Worm (Caenorhabditis elegans) whole organism, L2 larva: ENCODE results near the gene T06C12.9.

Experiments used
- F13H6.1 ChIP-seq: sonication (generic microtip); optimal IDR thresholded peaks from 2 replicates; lab custom pipeline; 2016; ENCODE audit warnings: missing genetic modification characterization, missing compliant biosample characterization
- ZK546.5 ChIP-seq: sonication (generic microtip); optimal IDR thresholded peaks from 2 replicates; lab custom pipeline; 2017; ENCODE audit warnings: missing biosample characterization, missing genetic modification characterization
- blmp-1 ChIP-seq: sonication (generic microtip); optimal IDR thresholded peaks from 2 replicates; lab custom pipeline; 2017; ENCODE audit warnings: missing genetic modification characterization, mild to moderate bottlenecking, missing compliant biosample characterization, antibody characterized with exemption, moderate library complexity; ENCODE audit not compliant: insufficient read depth
- ceh-82 ChIP-seq: fragments of 150-350 bp; optimal IDR thresholded peaks from 2 replicates; lab custom pipeline; 2014; ENCODE audit warnings: missing biosample characterization, missing genetic modification characterization
- lin-39 ChIP-seq: fragments of 150-350 bp; optimal IDR thresholded peaks from 2 replicates; lab custom pipeline; 2014; ENCODE audit warnings: missing biosample characterization, missing genetic modification reagents, missing genetic modification characterization
- lsy-2 ChIP-seq, 2 experiments: fragments of 150-350 bp in 1 of 2; sonication (generic microtip) in 1 of 2; optimal IDR thresholded peaks; 2 replicates each; lab custom pipeline; 2014 to 2017; ENCODE audit warnings: missing biosample characterization in 2 of 2, missing genetic modification characterization in 2 of 2
- nhr-11 ChIP-seq: fragments of 150-350 bp; optimal IDR thresholded peaks from 2 replicates; lab custom pipeline; 2014; ENCODE audit warnings: missing biosample characterization, missing genetic modification characterization
- unc-39 ChIP-seq: fragments of 150-350 bp; optimal IDR thresholded peaks from 2 replicates; lab custom pipeline; 2014; ENCODE audit warnings: missing biosample characterization, missing genetic modification characterization

DNA sequence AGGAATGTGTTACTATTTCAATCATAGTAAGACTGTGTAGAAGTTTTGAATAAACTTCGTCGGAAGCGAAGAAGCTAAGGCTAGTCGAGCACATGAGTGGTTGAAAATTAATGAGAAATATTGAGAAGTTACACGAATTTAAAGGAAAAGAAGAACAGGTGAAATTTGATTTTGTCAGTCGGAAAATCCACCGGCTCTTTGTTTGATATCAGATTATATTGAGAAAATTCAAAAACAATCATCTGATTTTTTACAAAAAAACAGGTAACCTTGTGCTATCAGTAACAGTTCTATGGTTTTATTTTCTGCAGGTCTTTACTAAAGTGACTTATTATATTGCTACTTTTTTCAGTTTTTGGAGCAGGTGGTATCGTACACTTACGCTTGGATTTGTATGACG is 27.6 kb downstream of the T06C12.9 start, which contains the start of gene srh-148:
- TF ChIP-seq lsy-2 (tag; optimal IDR thresholded peaks at IDR 0.05; lab: Kevin White, UChicago), result no peak
- no peak for TF ChIP-seq ZK546.5 (tag; lab: Kevin White, UChicago)
- TF ChIP-seq nhr-11 (tag; lab: Kevin White, UChicago), result no peak
- no peak for TF ChIP-seq lin-39 (tag; lab: Kevin White, UChicago)
- TF ChIP-seq F13H6.1 (tag; lab: Kevin White, UChicago), result no peak
- TF ChIP-seq blmp-1 (tag; lab: Kevin White, UChicago), result no peak
- TF ChIP-seq unc-39, result no peak
- no peak for TF ChIP-seq ceh-82 (tag; lab: Kevin White, UChicago)
